Worm (Caenorhabditis elegans) whole organism, late embryonic: ENCODE measurements around the gene pelo-1.

Experiments used
- ceh-34 ChIP-seq: sonication (generic microtip); optimal IDR thresholded peaks from 2 replicates; lab custom pipeline; 2016; ENCODE audit warnings: mild to moderate bottlenecking, missing genetic modification characterization, missing compliant biosample characterization
- ceh-9 ChIP-seq: sonication (generic microtip); optimal IDR thresholded peaks from 2 replicates; lab custom pipeline; 2016; ENCODE audit warnings: mild to moderate bottlenecking, missing genetic modification characterization, inconsistent platforms, missing compliant biosample characterization

ce11 chrIII:4224722-4225121 lies 20.7 kb upstream of the pelo-1 start:
- no peak for TF ChIP-seq ceh-9 (tag; lab: Kevin White, UChicago)
- TF ChIP-seq ceh-34 (tag; lab: Kevin White, UChicago), result no peak
